Fruit fly (Drosophila melanogaster) whole organism, embryonic: Measurements from ENCODE around the gene ppl.

Experiments used
- CG11504 ChIP-seq: fragments of 200-800 bp; sonication (Bioruptor generic); optimal IDR thresholded peaks from 3 replicates; lab custom pipeline; 2019; ENCODE audit warnings: missing biosample characterization, mild to moderate bottlenecking, missing genetic modification characterization, moderate library complexity
- CG2199 ChIP-seq: fragments of 200-800 bp; sonication (Bioruptor generic); IDR thresholded peaks from 3 replicates; pipeline ENCODE4 v1.3.6; 2022; ENCODE audit warnings: missing biosample characterization, missing genetic modification characterization
- CG30020 ChIP-seq: fragments of 200-800 bp; optimal IDR thresholded peaks from 2 replicates; lab custom pipeline; 2019; ENCODE audit warnings: missing biosample characterization, mild to moderate bottlenecking, missing genetic modification characterization, moderate library complexity
- CG30403 ChIP-seq: fragments of 200-800 bp; sonication (Bioruptor generic); optimal IDR thresholded peaks from 3 replicates; lab custom pipeline; 2016; ENCODE audit warnings: missing biosample characterization, missing genetic modification characterization
- CG32772 ChIP-seq: fragments of 200-800 bp; sonication (Bioruptor generic); IDR thresholded peaks from 2 replicates; pipeline ENCODE4 v1.3.6; 2022; ENCODE audit warnings: missing biosample characterization, missing genetic modification characterization
- CG3407 ChIP-seq: fragments of 200-800 bp; sonication (Bioruptor generic); optimal IDR thresholded peaks from 2 replicates; lab custom pipeline; 2018; ENCODE audit warnings: missing biosample characterization, mild to moderate bottlenecking, missing genetic modification characterization
- CG6654 ChIP-seq: fragments of 200-800 bp; sonication (Bioruptor generic); optimal IDR thresholded peaks from 2 replicates; lab custom pipeline; 2017; ENCODE audit warnings: missing biosample characterization, mild to moderate bottlenecking, missing genetic modification characterization
- CG6791 ChIP-seq: fragments of 200-800 bp; sonication (Bioruptor generic); IDR thresholded peaks from 3 replicates; pipeline ENCODE4 v1.3.6; 2022; ENCODE audit warnings: missing biosample characterization, missing genetic modification characterization; ENCODE audit not compliant: partially characterized antibody
- Ets65A ChIP-seq: fragments of 200-800 bp; sonication (Bioruptor generic); peaks from one replicate; lab custom pipeline; 2016; ENCODE audit warnings: missing biosample characterization, missing genetic modification characterization
- HHEX ChIP-seq: fragments of 200-800 bp; sonication (Bioruptor generic); optimal IDR thresholded peaks from 3 replicates; lab custom pipeline; 2017; ENCODE audit warnings: missing biosample characterization, mild to moderate bottlenecking, missing genetic modification characterization, missing genetic modification reagents
- HLHmδ ChIP-seq: fragments of 200-800 bp; sonication (Bioruptor generic); optimal IDR thresholded peaks from 2 replicates; lab custom pipeline; 2018; ENCODE audit warnings: missing biosample characterization, mild to moderate bottlenecking, missing genetic modification characterization, moderate library complexity
- Hr39 ChIP-seq: fragments of >200 bp; optimal IDR thresholded peaks from 2 replicates; lab custom pipeline; 2017
- Hr78 ChIP-seq, 2 experiments: fragments of 200-800 bp in 1 of 2; fragments of >200 bp in 1 of 2; sonication (Bioruptor generic) in 1 of 2; optimal IDR thresholded peaks; 2 replicates each; lab custom pipeline; 2017 to 2019; ENCODE audit warnings: missing biosample characterization in 2 of 2, missing genetic modification characterization in 2 of 2, mild to moderate bottlenecking in 1 of 2, moderate library complexity in 1 of 2
- Med ChIP-seq: fragments of 200-800 bp; sonication (Bioruptor generic); peaks from one replicate; lab custom pipeline; 2016; ENCODE audit warnings: missing biosample characterization, missing genetic modification characterization, mild to moderate bottlenecking, inconsistent platforms, moderate library complexity
- Mrtf ChIP-seq: fragments of 200-800 bp; sonication (Bioruptor generic); IDR thresholded peaks from 3 replicates; pipeline ENCODE4 v1.3.6; 2022; ENCODE audit warnings: missing biosample characterization, missing genetic modification characterization
- Opbp ChIP-seq: fragments of 200-800 bp; sonication (Bioruptor generic); IDR thresholded peaks from 3 replicates; pipeline ENCODE4 v1.3.6; 2022; ENCODE audit warnings: missing biosample characterization, missing genetic modification characterization; ENCODE audit not compliant: partially characterized antibody
- Ptx1 ChIP-seq: fragments of 200-800 bp; sonication (Bioruptor generic); IDR thresholded peaks from 2 replicates; pipeline ENCODE4 v1.3.6; 2022; ENCODE audit warnings: missing biosample characterization, missing genetic modification characterization
- Rx ChIP-seq: fragments of 200-800 bp; sonication (Bioruptor generic); IDR thresholded peaks from 2 replicates; pipeline ENCODE4 v1.3.6; 2022; ENCODE audit warnings: missing biosample characterization, missing genetic modification characterization
- Xrp1 ChIP-seq: fragments of 200-800 bp; sonication (Bioruptor generic); IDR thresholded peaks from 2 replicates; pipeline ENCODE4 v1.3.6; 2022; ENCODE audit warnings: missing biosample characterization, missing genetic modification characterization
- bbx ChIP-seq: fragments of 200-800 bp; sonication (Bioruptor generic); IDR thresholded peaks from 2 replicates; pipeline ENCODE4 v1.3.6; 2022; ENCODE audit warnings: missing biosample characterization, missing genetic modification characterization; ENCODE audit not compliant: partially characterized antibody
- cg ChIP-seq: fragments of 200-800 bp; sonication (Bioruptor generic); optimal IDR thresholded peaks from 3 replicates; lab custom pipeline; 2019; ENCODE audit warnings: missing biosample characterization, mild to moderate bottlenecking, missing genetic modification characterization, moderate library complexity
- chn ChIP-seq: fragments of 200-800 bp; sonication (Bioruptor generic); optimal IDR thresholded peaks from 2 replicates; lab custom pipeline; 2016; ENCODE audit warnings: missing biosample characterization, missing genetic modification characterization
- crol ChIP-seq: fragments of 200-800 bp; sonication (Bioruptor generic); IDR thresholded peaks from 2 replicates; pipeline ENCODE4 v1.3.6; 2022; ENCODE audit warnings: missing biosample characterization, missing genetic modification characterization
- cwo ChIP-seq: fragments of 200-800 bp; sonication (Bioruptor generic); optimal IDR thresholded peaks from 3 replicates; lab custom pipeline; 2017; ENCODE audit warnings: missing biosample characterization, missing genetic modification characterization, mild to moderate bottlenecking, moderate library complexity, missing genetic modification reagents
- ftz-f1 ChIP-seq: fragments of 200-800 bp; sonication (Bioruptor generic); optimal IDR thresholded peaks from 2 replicates; lab custom pipeline; 2016; ENCODE audit warnings: missing biosample characterization, missing genetic modification characterization
- ken ChIP-seq: fragments of 200-800 bp; sonication (Bioruptor generic); IDR thresholded peaks from 3 replicates; pipeline ENCODE4 v1.3.6; 2022; ENCODE audit warnings: missing biosample characterization, missing genetic modification characterization
- lilli ChIP-seq: fragments of 200-800 bp; sonication (Bioruptor generic); optimal IDR thresholded peaks from 3 replicates; lab custom pipeline; 2016; ENCODE audit warnings: missing biosample characterization, missing genetic modification characterization
- mld ChIP-seq: fragments of 200-800 bp; sonication (Bioruptor generic); IDR thresholded peaks from 3 replicates; pipeline ENCODE4 v1.3.6; 2022; ENCODE audit warnings: missing biosample characterization, missing genetic modification characterization; ENCODE audit not compliant: partially characterized antibody
- nerfin-2 ChIP-seq: fragments of 200-800 bp; sonication (Bioruptor generic); IDR thresholded peaks from 2 replicates; pipeline ENCODE4 v1.3.6; 2022; ENCODE audit warnings: missing biosample characterization, missing genetic modification characterization; ENCODE audit not compliant: partially characterized antibody
- pum ChIP-seq: fragments of 200-800 bp; sonication (Bioruptor generic); optimal IDR thresholded peaks from 2 replicates; lab custom pipeline; 2016; ENCODE audit warnings: missing biosample characterization, missing genetic modification characterization
- rib ChIP-seq: fragments of 200-800 bp; sonication (Bioruptor generic); IDR thresholded peaks from 2 replicates; pipeline ENCODE4 v1.3.6; 2022; ENCODE audit warnings: missing biosample characterization, missing genetic modification characterization
- sens ChIP-seq: fragments of 200-800 bp; sonication (Bioruptor generic); peaks from one replicate; lab custom pipeline; 2016; ENCODE audit warnings: missing biosample characterization, missing genetic modification characterization
- slbo ChIP-seq: fragments of 200-800 bp; sonication (Bioruptor generic); IDR thresholded peaks from 2 replicates; pipeline ENCODE4 v1.3.6; 2022; ENCODE audit warnings: missing biosample characterization, missing genetic modification characterization
- slou ChIP-seq: fragments of 200-800 bp; sonication (Bioruptor generic); optimal IDR thresholded peaks from 3 replicates; lab custom pipeline; 2016; ENCODE audit warnings: missing biosample characterization, missing genetic modification characterization
- vnd ChIP-seq: fragments of 200-800 bp; sonication (Bioruptor generic); IDR thresholded peaks from 3 replicates; pipeline ENCODE4 v1.3.6; 2022; ENCODE audit warnings: missing biosample characterization, missing genetic modification characterization; ENCODE audit not compliant: partially characterized antibody

ppl gene

dm6 chr3L:21252932-21253760, 28.2 kb downstream of the ppl start:
- peak; percentile 18 for TF ChIP-seq HHEX (GFP tag; lab: Kevin White, UChicago)
- no peak for TF ChIP-seq CG32772
- 0 out of 3 replicates have a peak, but pooled peaks have one; percentile 24 for TF ChIP-seq vnd (GFP tag; lab: Robert Waterston, UW)
- TF ChIP-seq Ets65A (GFP tag; lab: Kevin White, UChicago), result peak; percentile 5
- TF ChIP-seq Hr39, result peak; percentile 28
- peak in 1 of 2 experiments; percentile 17 for TF ChIP-seq Hr78 (GFP tag; optimal IDR thresholded peaks at IDR 0.05; lab: Kevin White, UChicago)
- TF ChIP-seq Xrp1 (GFP tag; lab: Robert Waterston, UW), result no peak
- TF ChIP-seq Med (GFP tag; lab: Kevin White, UChicago), result peak; percentile 65
- TF ChIP-seq crol (GFP tag; lab: Robert Waterston, UW), result peak; percentile 96
- TF ChIP-seq HLHmδ (GFP tag; lab: Kevin White, UChicago), result peak; percentile 23
- 0 out of 2 replicates have a peak, but pooled peaks have one; percentile 9 for TF ChIP-seq nerfin-2 (GFP tag; lab: Robert Waterston, UW)
- 0 out of 3 replicates have a peak, but pooled peaks have one; percentile 15 for TF ChIP-seq CG6791 (GFP tag; lab: Robert Waterston, UW)
- no peak for TF ChIP-seq Mrtf (GFP tag; lab: Robert Waterston, UW)
- peak; percentile 12; the same call in 1 of the 2 replicates for TF ChIP-seq bbx (GFP tag; lab: Robert Waterston, UW)
- TF ChIP-seq pum (GFP tag; lab: Kevin White, UChicago), result no peak
- TF ChIP-seq cwo (GFP tag; lab: Kevin White, UChicago), result no peak
- peak; percentile 40 for TF ChIP-seq cg (GFP tag; lab: Kevin White, UChicago)
- no peak for TF ChIP-seq ftz-f1
- TF ChIP-seq slbo (GFP tag; lab: Robert Waterston, UW), result 0 out of 2 replicates have a peak, but pooled peaks have one; percentile 17
- peak; percentile 62; the same call in 1 of the 2 replicates for TF ChIP-seq rib (GFP tag; lab: Robert Waterston, UW)
- 0 out of 3 replicates have a peak, but pooled peaks have one; percentile 63 for TF ChIP-seq CG2199 (GFP tag; lab: Robert Waterston, UW)

dm6 chr3L:21252525-21252924, 28.8 kb downstream of the ppl start:
- TF ChIP-seq mld (GFP tag; lab: Robert Waterston, UW) (0 out of 3 replicates have a peak, but pooled peaks have one; percentile 29), CG30020 (no peak), HLHmδ (GFP tag; lab: Kevin White, UChicago) (no peak), cg (GFP tag; lab: Kevin White, UChicago) (peak; percentile 43), CG11504 (tag; lab: Kevin White, UChicago) (no peak), Rx (GFP tag; lab: Robert Waterston, UW) (0 out of 2 replicates have a peak, but pooled peaks have one; percentile 20), Ptx1 (GFP tag; lab: Robert Waterston, UW) (no peak), Opbp (GFP tag; lab: Robert Waterston, UW) (peak; percentile 58; the same call in 1 of the 3 replicates), ken (GFP tag; lab: Robert Waterston, UW) (0 out of 3 replicates have a peak, but pooled peaks have one; percentile 15), CG6654 (GFP tag; lab: Kevin White, UChicago) (no peak), bbx (GFP tag; lab: Robert Waterston, UW) (peak; percentile 33; the same call in 1 of the 2 replicates), CG3407 (GFP tag; lab: Kevin White, UChicago) (no peak), chn (GFP tag; lab: Kevin White, UChicago) (no peak), slou (no peak), Ets65A (GFP tag; lab: Kevin White, UChicago) (peak; percentile 77), CG30403 (GFP tag; lab: Kevin White, UChicago) (no peak), sens (GFP tag; lab: Kevin White, UChicago) (no peak), lilli (GFP tag; lab: Kevin White, UChicago) (no peak), CG6791 (GFP tag; lab: Robert Waterston, UW) (peak; percentile 38; the same call in 1 of the 3 replicates)
